Worm (Caenorhabditis elegans) whole organism, late embryonic: ENCODE data around the gene F17E9.2.

ENCODE experiments used
- F13H6.1 ChIP-seq: sonication (generic microtip); optimal IDR thresholded peaks from 2 replicates; lab custom pipeline; 2016; ENCODE audit warnings: missing genetic modification characterization, missing compliant biosample characterization
- K09A11.1 ChIP-seq: sonication (generic microtip); optimal IDR thresholded peaks from 2 replicates; lab custom pipeline; 2017; ENCODE audit warnings: antibody characterized with exemption, mild to moderate bottlenecking, missing genetic modification characterization, missing compliant biosample characterization; ENCODE audit not compliant: insufficient read depth
- ama-1 ChIP-seq: fragments of 150-350 bp; optimal IDR thresholded peaks from 2 replicates; lab custom pipeline; 2014
- ceh-14 ChIP-seq: sonication (generic microtip); optimal IDR thresholded peaks from 2 replicates; lab custom pipeline; 2016; ENCODE audit warnings: missing genotype, missing genetic modification characterization, missing compliant biosample characterization
- elt-4 ChIP-seq: sonication (generic microtip); optimal IDR thresholded peaks from 2 replicates; lab custom pipeline; 2016; ENCODE audit warnings: missing genetic modification characterization, missing compliant biosample characterization
- gmeb-2 ChIP-seq: sonication (generic microtip); optimal IDR thresholded peaks from 2 replicates; lab custom pipeline; 2016; ENCODE audit warnings: missing genetic modification characterization, inconsistent platforms, missing compliant biosample characterization
- hlh-8 ChIP-seq: sonication (generic microtip); optimal IDR thresholded peaks from 2 replicates; lab custom pipeline; 2016; ENCODE audit warnings: missing genotype, missing genetic modification characterization, missing compliant biosample characterization
- lin-11 ChIP-seq: fragments of 200-800 bp; sonication (Bioruptor generic); optimal IDR thresholded peaks from 2 replicates; lab custom pipeline; 2018; ENCODE audit warnings: mild to moderate bottlenecking, missing genetic modification characterization, missing compliant biosample characterization
- pax-1 ChIP-seq: fragments of 150-350 bp; optimal IDR thresholded peaks from 2 replicates; lab custom pipeline; 2014; ENCODE audit warnings: missing biosample characterization, missing genetic modification characterization
- pha-4 ChIP-seq: fragments of 150-350 bp; optimal IDR thresholded peaks from 2 replicates; lab custom pipeline; 2018; ENCODE audit warnings: missing biosample characterization, missing genetic modification reagents, missing genetic modification characterization
- pqm-1 ChIP-seq: sonication (generic microtip); optimal IDR thresholded peaks from 2 replicates; lab custom pipeline; 2016; ENCODE audit warnings: missing genetic modification characterization, missing compliant biosample characterization
- tbx-2 ChIP-seq: sonication (generic microtip); optimal IDR thresholded peaks from 2 replicates; lab custom pipeline; 2016; ENCODE audit warnings: missing genetic modification characterization, missing compliant biosample characterization

DNA sequence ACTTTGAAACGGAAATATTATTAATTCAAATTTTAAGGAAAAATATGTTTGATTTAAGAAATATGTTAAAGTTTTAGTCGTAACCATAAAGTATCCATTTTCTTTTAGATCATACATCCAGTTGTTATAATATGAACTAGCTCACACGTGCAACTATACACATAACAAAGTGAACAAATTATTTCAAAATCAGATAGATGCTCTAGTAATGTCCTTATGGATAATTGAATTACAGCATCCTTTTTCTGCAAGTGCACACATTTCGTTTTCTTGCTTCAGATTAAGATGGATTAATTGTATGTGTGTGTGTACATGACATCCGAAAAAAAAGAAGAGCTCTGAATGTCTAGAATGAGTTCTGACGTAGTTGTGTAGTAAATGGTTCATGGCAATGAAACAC is 30.0 kb downstream of the F17E9.2 start:
- TF ChIP-seq pqm-1 (no peak), F13H6.1 (tag; lab: Kevin White, UChicago) (no peak), lin-11 (tag; lab: Kevin White, UChicago) (no peak), tbx-2 (tag; lab: Kevin White, UChicago) (no peak), pha-4 (no peak), elt-4 (tag; lab: Kevin White, UChicago) (no peak), hlh-8 (tag; lab: Kevin White, UChicago) (no peak), gmeb-2 (tag; lab: Kevin White, UChicago) (no peak), pax-1 (tag; lab: Kevin White, UChicago) (no peak), K09A11.1 (tag; lab: Kevin White, UChicago) (no peak), ceh-14 (tag; lab: Kevin White, UChicago) (no peak), ama-1 (no peak)
